Worm (Caenorhabditis elegans): ENCODE data around the gene glb-30.

The glb-30 gene

ce11 chrIII:1616245-1617026, 52.0 kb downstream of the glb-30 start:
- no peak for TF ChIP-seq spr-3 (GFP tag; optimal IDR thresholded peaks at IDR 0.05)
- TF ChIP-seq lin-13 (GFP tag; optimal IDR thresholded peaks at IDR 0.05): peak; percentile 68
- no peak for TF ChIP-seq fos-1 (tag; optimal IDR thresholded peaks at IDR 0.05)
- no peak for TF ChIP-seq attf-4 (tag; optimal IDR thresholded peaks at IDR 0.05)
- TF ChIP-seq zip-2 (tag; optimal IDR thresholded peaks at IDR 0.05): no peak
- TF ChIP-seq sdz-12 (GFP tag; optimal IDR thresholded peaks at IDR 0.05): peak; percentile 59
- TF ChIP-seq nhr-102 (tag; optimal IDR thresholded peaks at IDR 0.05): peak; percentile 74
- TF ChIP-seq dmd-8 (GFP tag; IDR thresholded peaks at IDR 0.05): no peak
- no peak for TF ChIP-seq cey-2 (tag; optimal IDR thresholded peaks at IDR 0.05; ENCODE audit: borderline replicate concordance, insufficient read depth)
- TF ChIP-seq D1046.2 (GFP tag; IDR thresholded peaks at IDR 0.05): no peak
- peak; percentile 0 for TF ChIP-seq spr-1 (tag; optimal IDR thresholded peaks at IDR 0.05)
- TF ChIP-seq ceh-20 (GFP tag; IDR thresholded peaks at IDR 0.05): peak; percentile 13; the same call in 1 of the 2 replicates
- no peak for TF ChIP-seq tra-1 (GFP tag; IDR thresholded peaks at IDR 0.05)
- no peak for TF ChIP-seq dmd-9 (GFP tag; IDR thresholded peaks at IDR 0.05)
- TF ChIP-seq nhr-25 (tag; optimal IDR thresholded peaks at IDR 0.05; ENCODE audit: borderline replicate concordance, insufficient read depth): no peak
- no peak for TF ChIP-seq F26F4.8 (GFP tag; conservative IDR thresholded peaks at IDR 0.05)
- no peak for TF ChIP-seq zag-1 (tag; optimal IDR thresholded peaks at IDR 0.05)
- TF ChIP-seq pha-4 (GFP tag; IDR thresholded peaks at IDR 0.05): peak; percentile 82
- no peak for TF ChIP-seq pha-4 (tag; optimal IDR thresholded peaks at IDR 0.05)
- no peak for TF ChIP-seq F44E2.7 (GFP tag; IDR thresholded peaks at IDR 0.05)
- TF ChIP-seq dmd-6 (GFP tag; IDR thresholded peaks at IDR 0.05): peak; percentile 21; the same call in 1 of the 2 replicates
- 0 out of 2 replicates have a peak, but pooled peaks have one; percentile 3 for TF ChIP-seq madf-9 (GFP tag; conservative IDR thresholded peaks at IDR 0.05)
- peak; percentile 51 for TF ChIP-seq dpl-1 (GFP tag; optimal IDR thresholded peaks at IDR 0.05)
- TF ChIP-seq hmg-1.1 (GFP tag; IDR thresholded peaks at IDR 0.05): no peak
- TF ChIP-seq F49E8.2 (tag; optimal IDR thresholded peaks at IDR 0.05; ENCODE audit: borderline replicate concordance): peak; percentile 88
- TF ChIP-seq hif-1 (tag; optimal IDR thresholded peaks at IDR 0.05): peak in 1 of 2 experiments; percentile 49
- TF ChIP-seq Y105C5A.15 (GFP tag; IDR thresholded peaks at IDR 0.05): peak; percentile 69; the same call in 1 of the 2 replicates
- peak; percentile 53 for TF ChIP-seq Y5F2A.4 (GFP tag; optimal IDR thresholded peaks at IDR 0.05)
- TF ChIP-seq nhr-10 (tag; optimal IDR thresholded peaks at IDR 0.05): no peak
- TF ChIP-seq ceh-44 (GFP tag; IDR thresholded peaks at IDR 0.05): no peak
- no peak for TF ChIP-seq ceh-62 (tag; optimal IDR thresholded peaks at IDR 0.05)
- no peak for TF ChIP-seq daf-12 (tag; optimal IDR thresholded peaks at IDR 0.05)
- peak; percentile 57; the same call in 1 of the 2 replicates for TF ChIP-seq php-3 (GFP tag; IDR thresholded peaks at IDR 0.05)
- TF ChIP-seq aly-2 (tag; optimal IDR thresholded peaks at IDR 0.05): no peak
- TF ChIP-seq Y75B8A.6 (GFP tag; IDR thresholded peaks at IDR 0.05): peak; percentile 51; the same call in 1 of the 2 replicates
- peak; percentile 61 for TF ChIP-seq gei-8 (GFP tag; optimal IDR thresholded peaks at IDR 0.05)
- no peak for TF ChIP-seq nhr-48 (tag; optimal IDR thresholded peaks at IDR 0.05)
- TF ChIP-seq egl-27 (tag; optimal IDR thresholded peaks at IDR 0.05): no peak
- no peak for TF ChIP-seq zfp-3 (GFP tag; conservative IDR thresholded peaks at IDR 0.05)
- TF ChIP-seq T26A8.4 (GFP tag; IDR thresholded peaks at IDR 0.05): peak; percentile 52
- no peak for TF ChIP-seq F37D6.2 (tag; optimal IDR thresholded peaks at IDR 0.05)
- TF ChIP-seq saeg-2 (GFP tag; IDR thresholded peaks at IDR 0.05): no peak
- no peak for TF ChIP-seq ztf-7 (tag; optimal IDR thresholded peaks at IDR 0.05)
- TF ChIP-seq ceh-32 (tag; optimal IDR thresholded peaks at IDR 0.05; ENCODE audit: poor library complexity): no peak
- TF ChIP-seq ces-1 (GFP tag; optimal IDR thresholded peaks at IDR 0.05): no peak
- peak; percentile 97 for TF ChIP-seq aha-1 (tag)
- TF ChIP-seq nhr-6 (tag; optimal IDR thresholded peaks at IDR 0.05): no peak
- peak; percentile 37 for TF ChIP-seq unc-130 (GFP tag; optimal IDR thresholded peaks at IDR 0.05)
- TF ChIP-seq nhr-237 (tag; optimal IDR thresholded peaks at IDR 0.05): no peak
- TF ChIP-seq T20F7.1 (GFP tag; optimal IDR thresholded peaks at IDR 0.05): no peak

All from whole organism, L4 larva.